Worm (Caenorhabditis elegans): ENCODE data around the gene txt-11.

Gene txt-11

ce11 chrV:3450351-3450750, 37.2 kb downstream of the txt-11 start:
- TF ChIP-seq nhr-23 (tag; optimal IDR thresholded peaks at IDR 0.05): no peak
- TF ChIP-seq lin-39 (tag; optimal IDR thresholded peaks at IDR 0.05): no peak
- no peak for TF ChIP-seq crh-2 (tag; optimal IDR thresholded peaks at IDR 0.05)
- no peak for TF ChIP-seq nhr-77 (tag; optimal IDR thresholded peaks at IDR 0.05)
- no peak for TF ChIP-seq R02D3.7 (tag; optimal IDR thresholded peaks at IDR 0.05)
- no peak for TF ChIP-seq F13H6.1 (tag; optimal IDR thresholded peaks at IDR 0.05)
- no peak for TF ChIP-seq fos-1 (tag; optimal IDR thresholded peaks at IDR 0.05)
- no peak for TF ChIP-seq alr-1 (tag; optimal IDR thresholded peaks at IDR 0.05)
- no peak for TF ChIP-seq elt-1 (tag; optimal IDR thresholded peaks at IDR 0.05)
- TF ChIP-seq egl-27 (tag; optimal IDR thresholded peaks at IDR 0.05): no peak
- TF ChIP-seq blmp-1 (tag; optimal IDR thresholded peaks at IDR 0.05; ENCODE audit: insufficient read depth): no peak
- TF ChIP-seq nhr-25 (tag; optimal IDR thresholded peaks at IDR 0.05): no peak
- TF ChIP-seq unc-62 (GFP tag; optimal IDR thresholded peaks at IDR 0.05): no peak
- no peak for TF ChIP-seq lin-13 (GFP tag; optimal IDR thresholded peaks at IDR 0.05)
- TF ChIP-seq nhr-6 (tag; optimal IDR thresholded peaks at IDR 0.05): no peak
- TF ChIP-seq nhr-237 (tag; optimal IDR thresholded peaks at IDR 0.05): no peak

- TF ChIP-seq egl-27 (tag; optimal IDR thresholded peaks at IDR 0.05): no peak
- no peak for TF ChIP-seq fos-1 (tag; optimal IDR thresholded peaks at IDR 0.05)
- no peak for TF ChIP-seq lin-39 (tag; optimal IDR thresholded peaks at IDR 0.05)
- TF ChIP-seq mdl-1 (tag; optimal IDR thresholded peaks at IDR 0.05): no peak
- no peak for TF ChIP-seq crh-2 (tag; optimal IDR thresholded peaks at IDR 0.05)
- TF ChIP-seq nhr-25 (tag; optimal IDR thresholded peaks at IDR 0.05): no peak
- TF ChIP-seq nhr-23 (tag; optimal IDR thresholded peaks at IDR 0.05): no peak
- TF ChIP-seq zag-1 (tag; optimal IDR thresholded peaks at IDR 0.05): no peak
- TF ChIP-seq lin-11 (tag; optimal IDR thresholded peaks at IDR 0.05): no peak
- TF ChIP-seq unc-39 (tag; optimal IDR thresholded peaks at IDR 0.05): no peak
- TF ChIP-seq snpc-4 (tag; optimal IDR thresholded peaks at IDR 0.05): no peak
- no peak for TF ChIP-seq nhr-10 (tag; optimal IDR thresholded peaks at IDR 0.05)
- no peak for TF ChIP-seq Y55F3AM.14 (GFP tag; optimal IDR thresholded peaks at IDR 0.05)
- TF ChIP-seq sma-3 (GFP tag; optimal IDR thresholded peaks at IDR 0.05): no peak
These were observed 38.5 kb downstream of the txt-11 start for ce11 chrV:3451646-3452045.

- TF ChIP-seq mdl-1 (tag; optimal IDR thresholded peaks at IDR 0.05) (no peak), egl-27 (tag; optimal IDR thresholded peaks at IDR 0.05) (no peak)
These were observed 39.4 kb downstream of the txt-11 start for ce11 chrV:3452489-3452888.

- TF ChIP-seq gmeb-1 (tag; optimal IDR thresholded peaks at IDR 0.05): no peak
- TF ChIP-seq fos-1 (tag; optimal IDR thresholded peaks at IDR 0.05): no peak
- TF ChIP-seq nhr-11 (tag; optimal IDR thresholded peaks at IDR 0.05): no peak
These were observed 41.5 kb downstream of the txt-11 start for ce11 chrV:3454620-3455019.

ce11 chrV:3455135-3455747, 42.1 kb downstream of the txt-11 start:
- TF ChIP-seq nhr-12 (tag; optimal IDR thresholded peaks at IDR 0.05) (no peak), crh-2 (tag; optimal IDR thresholded peaks at IDR 0.05) (no peak), gmeb-1 (tag; optimal IDR thresholded peaks at IDR 0.05) (no peak), nhr-25 (tag; optimal IDR thresholded peaks at IDR 0.05) (no peak), elt-1 (tag; optimal IDR thresholded peaks at IDR 0.05) (no peak), unc-62 (GFP tag; optimal IDR thresholded peaks at IDR 0.05) (no peak), unc-39 (tag; optimal IDR thresholded peaks at IDR 0.05) (no peak), lin-13 (GFP tag; optimal IDR thresholded peaks at IDR 0.05) (no peak), nhr-11 (tag; optimal IDR thresholded peaks at IDR 0.05) (no peak), unc-55 (GFP tag; optimal IDR thresholded peaks at IDR 0.05) (no peak), sem-4 (tag; optimal IDR thresholded peaks at IDR 0.05) (no peak), skn-1 (tag; optimal IDR thresholded peaks at IDR 0.05) (no peak)

ce11 chrV:3459919-3460318, 46.8 kb downstream of the txt-11 start, which contains the start of gene slc-28.2:
TSS of gene slc-28.2 (plus strand) at chrV:3460219.
- no peak for TF ChIP-seq ztf-1 (GFP tag; conservative IDR thresholded peaks at IDR 0.05)
- no peak for TF ChIP-seq zag-1 (tag; optimal IDR thresholded peaks at IDR 0.05)
- TF ChIP-seq unc-55 (GFP tag; optimal IDR thresholded peaks at IDR 0.05): no peak
- no peak for TF ChIP-seq peb-1 (tag; optimal IDR thresholded peaks at IDR 0.05)
- no peak for TF ChIP-seq mbf-1 (tag; optimal IDR thresholded peaks at IDR 0.05)
- no peak for TF ChIP-seq nhr-12 (tag; optimal IDR thresholded peaks at IDR 0.05)

All from whole organism, L2 larva.